Worm (Caenorhabditis elegans): ENCODE measurements around the gene Y51A2A.5.

- TF ChIP-seq pha-4 (tag; optimal IDR thresholded peaks at IDR 0.05) (no peak), snpc-4 (tag; optimal IDR thresholded peaks at IDR 0.05) (no peak), flh-1 (GFP tag; optimal IDR thresholded peaks at IDR 0.05) (no peak), ceh-39 (tag; optimal IDR thresholded peaks at IDR 0.05) (no peak), blmp-1 (tag; optimal IDR thresholded peaks at IDR 0.05) (no peak), nhr-76 (tag; optimal IDR thresholded peaks at IDR 0.05) (no peak), nhr-28 (tag; optimal IDR thresholded peaks at IDR 0.05) (no peak), elt-1 (tag; optimal IDR thresholded peaks at IDR 0.05; ENCODE audit: borderline replicate concordance, insufficient read depth) (no peak), elt-3 (tag; optimal IDR thresholded peaks at IDR 0.05) (no peak), nhr-237 (tag; optimal IDR thresholded peaks at IDR 0.05) (no peak), M03D4.4 (tag; optimal IDR thresholded peaks at IDR 0.05) (no peak)
Measured at ce11 chrV:18323231-18323630, 24.6 kb downstream of the Y51A2A.5 start, which contains the start of gene B0462.5.

Data from whole organism, mixed stage, embryonic.